Fruit fly (Drosophila melanogaster) whole organism: Measurements from ENCODE around the gene aay.
A peak's percentile ranks its signal among the peaks of the same experiment; 100 is the strongest.

Experiments
- Dll ChIP-seq: fragments of >200 bp; optimal IDR thresholded peaks from 2 replicates; lab custom pipeline; 2017
- pan ChIP-seq: fragments of >200 bp; optimal IDR thresholded peaks from 2 replicates; lab custom pipeline; 2017
- psq ChIP-seq: fragments of >200 bp; optimal IDR thresholded peaks from 2 replicates; lab custom pipeline; 2017
- usp ChIP-seq: fragments of >200 bp; optimal IDR thresholded peaks from 2 replicates; lab custom pipeline; 2017; ENCODE audit warnings: missing biosample characterization, missing genetic modification characterization, mixed read lengths

- TF ChIP-seq psq (no peak), usp (no peak), pan (no peak), Dll (peak; percentile 41)
Measured at dm6 chr3L:9462247-9462769, 39.3 kb downstream of the aay start.
